Worm (Caenorhabditis elegans) whole organism, L3 larva: ENCODE measurements around the gene ell-1.

Source experiments
- elt-1 ChIP-seq: fragments of 150-350 bp; optimal IDR thresholded peaks from 2 replicates; lab custom pipeline; 2014; ENCODE audit warnings: missing biosample characterization, missing genetic modification characterization
- elt-3 ChIP-seq, 3 experiments: fragments of 150-350 bp in 1 of 3; sonication (generic microtip) in 2 of 3; optimal IDR thresholded peaks; 2 replicates in 2 of 3; 4 replicates in 1 of 3; lab custom pipeline; 2014 to 2017; ENCODE audit warnings: missing biosample characterization in 3 of 3, missing genetic modification characterization in 3 of 3
- jun-1 ChIP-seq: fragments of 150-350 bp; optimal IDR thresholded peaks from 2 replicates; lab custom pipeline; 2014; ENCODE audit warnings: missing biosample characterization, missing genetic modification reagents, missing genetic modification characterization
- mdl-1 ChIP-seq: fragments of 150-350 bp; optimal IDR thresholded peaks from 2 replicates; lab custom pipeline; 2014; ENCODE audit warnings: missing biosample characterization, missing genetic modification characterization
- nfya-1 ChIP-seq: sonication (generic microtip); optimal IDR thresholded peaks from 2 replicates; lab custom pipeline; 2017; ENCODE audit warnings: missing genetic modification characterization, mild to moderate bottlenecking, missing compliant biosample characterization, antibody characterized with exemption, moderate library complexity; ENCODE audit not compliant: insufficient read depth
- nhr-11 ChIP-seq: fragments of 150-350 bp; optimal IDR thresholded peaks from 2 replicates; lab custom pipeline; 2014; ENCODE audit warnings: missing biosample characterization, missing genetic modification characterization
- nhr-12 ChIP-seq: fragments of 150-350 bp; optimal IDR thresholded peaks from 2 replicates; lab custom pipeline; 2014; ENCODE audit warnings: missing biosample characterization, missing genetic modification characterization
- nhr-237 ChIP-seq: fragments of 150-350 bp; optimal IDR thresholded peaks from 2 replicates; lab custom pipeline; 2014; ENCODE audit warnings: missing biosample characterization, missing genetic modification characterization
- sea-2 ChIP-seq: fragments of 150-350 bp; sonication (generic microtip); optimal IDR thresholded peaks from 4 replicates; lab custom pipeline; 2014; ENCODE audit warnings: missing biosample characterization, missing genetic modification reagents, missing genetic modification characterization
- skn-1 ChIP-seq: fragments of 150-350 bp; optimal IDR thresholded peaks from 2 replicates; lab custom pipeline; 2014; ENCODE audit warnings: missing biosample characterization, missing genetic modification characterization
- snpc-4 ChIP-seq: fragments of 150-350 bp; optimal IDR thresholded peaks from 2 replicates; lab custom pipeline; 2014; ENCODE audit warnings: missing biosample characterization, missing genetic modification characterization
- ztf-11 ChIP-seq: fragments of 150-350 bp; optimal IDR thresholded peaks from 2 replicates; lab custom pipeline; 2014; ENCODE audit warnings: missing biosample characterization, missing genetic modification characterization

DNA sequence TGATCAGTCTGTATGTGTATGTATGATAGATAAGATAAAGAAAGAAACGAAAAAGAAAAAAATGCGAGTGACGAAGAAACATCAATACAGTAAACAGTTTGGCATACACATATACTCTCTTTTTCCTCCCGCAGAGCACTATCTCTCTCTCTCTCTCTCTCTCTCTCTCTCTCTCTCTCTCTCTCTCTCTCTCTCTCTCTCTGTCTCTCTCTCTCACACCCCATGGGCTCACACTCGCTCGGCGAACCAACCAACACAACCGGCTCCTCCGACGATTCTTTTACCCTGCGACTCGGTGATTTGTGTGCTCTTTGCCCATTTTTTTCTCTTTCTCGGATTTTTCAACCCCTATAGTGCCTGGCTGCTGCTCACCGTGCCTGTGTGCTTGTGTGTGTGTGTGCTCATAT lies 12.8 kb downstream of the ell-1 start:
- TF ChIP-seq nhr-237 (tag; lab: Kevin White, UChicago) = no peak
- no peak for TF ChIP-seq sea-2 (GFP tag; lab: Kevin White, UChicago)
- no peak for TF ChIP-seq snpc-4 (tag; lab: Kevin White, UChicago)
- TF ChIP-seq elt-3 (tag; optimal IDR thresholded peaks at IDR 0.05; lab: Kevin White, UChicago) = no peak
- no peak for TF ChIP-seq elt-1 (tag; lab: Kevin White, UChicago)
- TF ChIP-seq jun-1 (tag; lab: Kevin White, UChicago) = peak; percentile 47
- no peak for TF ChIP-seq nhr-12 (tag; lab: Kevin White, UChicago)
- TF ChIP-seq nhr-11 (tag; lab: Kevin White, UChicago) = no peak
- TF ChIP-seq mdl-1 (tag; lab: Kevin White, UChicago) = no peak
- TF ChIP-seq ztf-11 (tag; lab: Kevin White, UChicago) = no peak
- TF ChIP-seq nfya-1 (tag; lab: Kevin White, UChicago) = peak; percentile 60
- no peak for TF ChIP-seq skn-1 (tag; lab: Kevin White, UChicago)
